Worm (Caenorhabditis elegans) whole organism, young adult: Measurements from ENCODE around the gene tmed-13.

Experiments used
- F57A8.1 ChIP-seq: fragments of 200-800 bp; sonication (Bioruptor generic); optimal IDR thresholded peaks from 2 replicates; lab custom pipeline; 2018; ENCODE audit warnings: mild to moderate bottlenecking, missing genetic modification characterization, moderate library complexity, missing compliant biosample characterization
- K11D2.4 ChIP-seq: fragments of 200-800 bp; sonication (Bioruptor generic); IDR thresholded peaks from 2 replicates; pipeline ENCODE4 v1.3.6; 2022; ENCODE audit warnings: missing genetic modification reagents, missing genetic modification characterization, missing compliant biosample characterization
- Y79H2A.3 ChIP-seq: fragments of 200-800 bp; sonication (Bioruptor generic); conservative IDR thresholded peaks from 2 replicates; pipeline ENCODE4 v1.3.6; 2022; ENCODE audit warnings: missing genetic modification reagents, missing genetic modification characterization, missing compliant biosample characterization
- ccch-3 ChIP-seq: fragments of 200-800 bp; sonication (Bioruptor generic); optimal IDR thresholded peaks from 2 replicates; lab custom pipeline; 2018; ENCODE audit warnings: mild to moderate bottlenecking, missing genetic modification characterization, missing compliant biosample characterization
- ceh-27 ChIP-seq: fragments of 200-800 bp; sonication (Bioruptor generic); optimal IDR thresholded peaks from 2 replicates; lab custom pipeline; 2018; ENCODE audit warnings: mild to moderate bottlenecking, missing genetic modification characterization, moderate library complexity, missing compliant biosample characterization
- egrh-3 ChIP-seq: fragments of 200-800 bp; sonication (Bioruptor generic); IDR thresholded peaks from 2 replicates; pipeline ENCODE4 v1.3.6; 2022; ENCODE audit warnings: missing genetic modification reagents, missing genetic modification characterization, missing compliant biosample characterization
- lin-54 ChIP-seq: fragments of 200-800 bp; sonication (Bioruptor generic); optimal IDR thresholded peaks from 2 replicates; lab custom pipeline; 2018; ENCODE audit warnings: mild to moderate bottlenecking, missing genetic modification characterization, missing compliant biosample characterization
- nhr-90 ChIP-seq: sonication (generic microtip); optimal IDR thresholded peaks from 2 replicates; lab custom pipeline; 2016; ENCODE audit warnings: missing genotype, mild to moderate bottlenecking, missing genetic modification characterization, missing compliant biosample characterization
- ztf-18 ChIP-seq: sonication (generic microtip); optimal IDR thresholded peaks from 2 replicates; lab custom pipeline; 2016; ENCODE audit warnings: missing genotype, mild to moderate bottlenecking, missing genetic modification characterization, missing compliant biosample characterization

DNA sequence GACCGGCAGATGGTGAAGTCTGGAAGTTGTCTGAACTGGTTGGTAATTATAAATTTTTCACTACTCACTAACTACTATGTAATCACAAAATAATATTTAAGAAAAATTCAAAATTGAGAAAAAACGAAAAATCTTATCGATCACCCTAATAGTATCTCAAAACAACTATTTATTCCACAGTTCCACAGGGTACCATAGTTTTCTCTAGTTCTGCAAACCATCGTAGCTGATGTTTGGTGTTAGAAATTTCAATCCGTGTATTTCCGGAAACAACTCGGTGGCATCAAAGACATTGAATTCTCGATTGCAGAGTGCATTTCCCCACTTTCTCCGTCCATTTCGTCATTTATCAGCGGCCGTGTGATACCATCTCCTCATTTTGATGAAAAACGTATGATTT is 29.6 kb downstream of the tmed-13 start, which contains the start of gene Y73B6BL.31:
- TF ChIP-seq ceh-27 (no peak), Y79H2A.3 (GFP tag; lab: Robert Waterston, UW) (no peak), egrh-3 (GFP tag; lab: Robert Waterston, UW) (no peak), F57A8.1 (GFP tag; lab: Kevin White, UChicago) (no peak), lin-54 (GFP tag; lab: Kevin White, UChicago) (no peak), ccch-3 (GFP tag; lab: Kevin White, UChicago) (no peak), K11D2.4 (GFP tag; lab: Robert Waterston, UW) (no peak), ztf-18 (tag; lab: Kevin White, UChicago) (no peak), nhr-90 (no peak)
